Worm (Caenorhabditis elegans): ENCODE data around the gene prx-1.

Gene prx-1

ce11 chrX:14296559-14296958 is 17.2 kb upstream of the prx-1 start, which contains the start of gene madd-3:
TSS of gene madd-3 (minus strand) at chrX:14296659.
- TF ChIP-seq lin-13 (tag; optimal IDR thresholded peaks at IDR 0.05) (no peak), lin-32 (GFP tag; optimal IDR thresholded peaks at IDR 0.05) (no peak), unc-62 (GFP tag; optimal IDR thresholded peaks at IDR 0.05) (no peak), unc-39 (tag; optimal IDR thresholded peaks at IDR 0.05) (no peak), elt-1 (tag; optimal IDR thresholded peaks at IDR 0.05; ENCODE audit: borderline replicate concordance, insufficient read depth) (no peak), ceh-39 (tag; optimal IDR thresholded peaks at IDR 0.05) (no peak), mep-1 (tag; optimal IDR thresholded peaks at IDR 0.05) (no peak), mab-5 (tag; optimal IDR thresholded peaks at IDR 0.05) (no peak), mls-2 (tag; optimal IDR thresholded peaks at IDR 0.05) (no peak), snpc-4 (tag; optimal IDR thresholded peaks at IDR 0.05) (no peak), nhr-12 (tag; optimal IDR thresholded peaks at IDR 0.05) (no peak), M03D4.4 (tag; optimal IDR thresholded peaks at IDR 0.05) (no peak), ceh-83 (GFP tag; optimal IDR thresholded peaks at IDR 0.05) (no peak), ztf-11 (tag; optimal IDR thresholded peaks at IDR 0.05) (no peak)

- TF ChIP-seq ceh-43 (GFP tag; optimal IDR thresholded peaks at IDR 0.05) (peak; percentile 20), hlh-1 (tag; optimal IDR thresholded peaks at IDR 0.05) (peak; percentile 57), flh-1 (GFP tag; optimal IDR thresholded peaks at IDR 0.05) (no peak), nhr-237 (tag; optimal IDR thresholded peaks at IDR 0.05) (peak; percentile 22), ham-2 (GFP tag; optimal IDR thresholded peaks at IDR 0.05) (peak; percentile 6), mep-1 (tag; optimal IDR thresholded peaks at IDR 0.05) (peak; percentile 38), sem-2 (GFP tag; optimal IDR thresholded peaks at IDR 0.05) (no peak), tbx-8 (GFP tag; optimal IDR thresholded peaks at IDR 0.05) (no peak), pha-4 (tag; optimal IDR thresholded peaks at IDR 0.05) (peak; percentile 37), sptf-1 (tag; optimal IDR thresholded peaks at IDR 0.05) (peak; percentile 22), drap-1 (GFP tag; optimal IDR thresholded peaks at IDR 0.05) (peak; percentile 67), cnd-1 (tag; optimal IDR thresholded peaks at IDR 0.05) (peak; percentile 62), lin-13 (tag; optimal IDR thresholded peaks at IDR 0.05) (peak; percentile 45), lsy-2 (tag; optimal IDR thresholded peaks at IDR 0.05) (peak; percentile 54), unc-62 (GFP tag; optimal IDR thresholded peaks at IDR 0.05) (peak; percentile 56), lin-32 (GFP tag; optimal IDR thresholded peaks at IDR 0.05) (no peak), unc-120 (tag; optimal IDR thresholded peaks at IDR 0.05; ENCODE audit: poor library complexity, severe bottlenecking) (peak; percentile 70), ces-1 (GFP tag; optimal IDR thresholded peaks at IDR 0.05) (peak; percentile 76), mls-2 (tag; optimal IDR thresholded peaks at IDR 0.05) (peak; percentile 81), elt-1 (tag; optimal IDR thresholded peaks at IDR 0.05; ENCODE audit: borderline replicate concordance, insufficient read depth) (no peak), ceh-39 (tag; optimal IDR thresholded peaks at IDR 0.05) (peak; percentile 99)
Observed at ce11 chrX:14297209-14297608, 16.5 kb upstream of the prx-1 start.

ce11 chrX:14303078-14303477 is 10.6 kb upstream of the prx-1 start, which contains the start of gene C11H1.5:
TSS of gene C11H1.5 (minus strand) at chrX:14303178.
- TF ChIP-seq nhr-28 (tag; optimal IDR thresholded peaks at IDR 0.05), result no peak
- TF ChIP-seq ceh-43 (GFP tag; optimal IDR thresholded peaks at IDR 0.05), result no peak
- no peak for TF ChIP-seq sem-2 (GFP tag; optimal IDR thresholded peaks at IDR 0.05)
- TF ChIP-seq ztf-11 (tag; optimal IDR thresholded peaks at IDR 0.05), result no peak
- TF ChIP-seq unc-62 (GFP tag; optimal IDR thresholded peaks at IDR 0.05), result no peak
- no peak for TF ChIP-seq nhr-2 (tag; optimal IDR thresholded peaks at IDR 0.05)
- TF ChIP-seq M03D4.4 (tag; optimal IDR thresholded peaks at IDR 0.05), result no peak
- TF ChIP-seq unc-120 (tag; optimal IDR thresholded peaks at IDR 0.05; ENCODE audit: poor library complexity, severe bottlenecking), result no peak
- TF ChIP-seq nhr-237 (tag; optimal IDR thresholded peaks at IDR 0.05), result no peak
- TF ChIP-seq hlh-1 (tag; optimal IDR thresholded peaks at IDR 0.05), result no peak
- no peak for TF ChIP-seq blmp-1 (tag; optimal IDR thresholded peaks at IDR 0.05)
- TF ChIP-seq flh-1 (GFP tag; optimal IDR thresholded peaks at IDR 0.05), result no peak
- no peak for TF ChIP-seq lsy-2 (tag; optimal IDR thresholded peaks at IDR 0.05)
- no peak for TF ChIP-seq lin-13 (tag; optimal IDR thresholded peaks at IDR 0.05)
- TF ChIP-seq unc-39 (tag; optimal IDR thresholded peaks at IDR 0.05), result no peak
- TF ChIP-seq elt-1 (tag; optimal IDR thresholded peaks at IDR 0.05; ENCODE audit: borderline replicate concordance, insufficient read depth), result no peak

ce11 chrX:14307667-14308066 is 6.1 kb upstream of the prx-1 start, which contains the start of gene gphr-2:
TSS of gene gphr-2 (minus strand) at chrX:14307767.
- TF ChIP-seq blmp-1 (tag; optimal IDR thresholded peaks at IDR 0.05), result no peak
- no peak for TF ChIP-seq pha-4 (tag; optimal IDR thresholded peaks at IDR 0.05)
- no peak for TF ChIP-seq elt-3 (tag; optimal IDR thresholded peaks at IDR 0.05)
- TF ChIP-seq mls-2 (tag; optimal IDR thresholded peaks at IDR 0.05), result no peak
- no peak for TF ChIP-seq M03D4.4 (tag; optimal IDR thresholded peaks at IDR 0.05)
- TF ChIP-seq nhr-2 (tag; optimal IDR thresholded peaks at IDR 0.05), result no peak
- no peak for TF ChIP-seq tbx-8 (GFP tag; optimal IDR thresholded peaks at IDR 0.05)
- TF ChIP-seq ham-2 (GFP tag; optimal IDR thresholded peaks at IDR 0.05), result no peak
- no peak for TF ChIP-seq nhr-12 (tag; optimal IDR thresholded peaks at IDR 0.05)
- no peak for TF ChIP-seq sptf-1 (tag; optimal IDR thresholded peaks at IDR 0.05)
- TF ChIP-seq nhr-237 (tag; optimal IDR thresholded peaks at IDR 0.05), result no peak
- TF ChIP-seq mep-1 (tag; optimal IDR thresholded peaks at IDR 0.05), result no peak
- no peak for TF ChIP-seq mab-5 (tag; optimal IDR thresholded peaks at IDR 0.05)

Data from whole organism, mixed stage, embryonic.